Fruit fly (Drosophila melanogaster): ENCODE data around the gene gammaSnap2.

Gene gammaSnap2

DNA sequence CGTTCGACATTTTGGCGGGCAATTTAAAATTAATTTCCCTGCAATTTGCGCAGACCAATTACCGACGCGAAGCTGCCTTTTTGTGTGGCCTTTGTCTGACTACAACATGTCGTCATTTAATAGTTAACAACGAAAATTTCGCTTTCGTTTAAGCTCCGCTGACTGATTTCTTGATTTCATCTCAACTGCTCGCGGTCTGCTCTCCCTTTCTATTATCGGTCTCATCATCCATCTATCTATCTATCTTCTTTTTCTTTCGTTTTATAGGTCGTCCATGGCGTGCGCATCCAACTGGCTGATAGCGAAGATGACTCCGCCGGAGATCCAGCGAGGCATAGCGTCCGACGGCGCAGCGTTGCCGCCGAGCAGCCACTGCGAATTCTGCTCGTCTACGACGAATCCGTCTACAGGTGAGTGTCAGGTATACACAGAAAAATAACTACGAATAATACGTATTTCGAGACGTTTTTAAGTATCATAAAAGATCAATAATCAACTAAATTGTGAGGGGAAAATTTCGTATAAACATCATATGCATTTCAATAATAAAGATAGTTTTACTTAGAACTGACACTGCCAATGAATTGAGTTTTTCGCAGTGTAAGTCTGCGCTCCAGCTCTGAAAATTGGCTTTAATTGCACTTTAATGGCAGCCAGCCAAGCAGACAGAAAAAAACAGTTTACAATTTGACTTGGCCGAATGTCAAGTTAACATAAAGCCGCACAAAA lies 32.9 kb upstream of the gammaSnap2 start (continued):
- 0 out of 4 replicates have a peak, but pooled peaks have one; percentile 8 for TF ChIP-seq chinmo (GFP tag; IDR thresholded peaks at IDR 0.05; ENCODE audit: partially characterized antibody)
- TF ChIP-seq H2.0 (GFP tag; IDR thresholded peaks at IDR 0.05) = peak; percentile 58
- TF ChIP-seq hkb (optimal IDR thresholded peaks at IDR 0.05) = no peak
- TF ChIP-seq hkb (GFP tag; IDR thresholded peaks at IDR 0.05) = peak; percentile 63
- TF ChIP-seq zf30C (GFP tag; optimal IDR thresholded peaks at IDR 0.05) = no peak
- TF ChIP-seq CG1603 (tag; optimal IDR thresholded peaks at IDR 0.05) = peak; percentile 65
- TF ChIP-seq gem (tag; optimal IDR thresholded peaks at IDR 0.05) = peak; percentile 65
- no peak for TF ChIP-seq CG9817 (tag; optimal IDR thresholded peaks at IDR 0.05)
- TF ChIP-seq Adf1 (GFP tag; IDR thresholded peaks at IDR 0.05) = no peak
- TF ChIP-seq Lim3 (GFP tag; IDR thresholded peaks at IDR 0.05) = no peak
- no peak for TF ChIP-seq Hr51 (GFP tag; optimal IDR thresholded peaks at IDR 0.05)
- TF ChIP-seq ro (GFP tag; IDR thresholded peaks at IDR 0.05) = no peak
- TF ChIP-seq grn (GFP tag; optimal IDR thresholded peaks at IDR 0.05) = peak; percentile 23
- TF ChIP-seq CG4820 (GFP tag; optimal IDR thresholded peaks at IDR 0.05) = no peak
- no peak for TF ChIP-seq prd (optimal IDR thresholded peaks at IDR 0.05)
- peak; percentile 67 for TF ChIP-seq prd (GFP tag; IDR thresholded peaks at IDR 0.05)
- TF ChIP-seq Sry-δ (GFP tag; optimal IDR thresholded peaks at IDR 0.05) = no peak
- TF ChIP-seq CG11247 (GFP tag; IDR thresholded peaks at IDR 0.05) = no peak
- no peak for TF ChIP-seq Six4 (GFP tag; optimal IDR thresholded peaks at IDR 0.05)
- no peak for TF ChIP-seq CG11560 (tag; IDR thresholded peaks at IDR 0.05)
- TF ChIP-seq chif (GFP tag; optimal IDR thresholded peaks at IDR 0.05) = no peak
- TF ChIP-seq PHDP (tag; optimal IDR thresholded peaks at IDR 0.05) = peak; percentile 13
- TF ChIP-seq TFAM (GFP tag; optimal IDR thresholded peaks at IDR 0.05) = no peak
- TF ChIP-seq CG15269 (tag; optimal IDR thresholded peaks at IDR 0.05) = peak; percentile 62
- TF ChIP-seq Mrtf (GFP tag; IDR thresholded peaks at IDR 0.05) = 0 out of 3 replicates have a peak, but pooled peaks have one; percentile 32
- no peak for TF ChIP-seq CG1602 (GFP tag; optimal IDR thresholded peaks at IDR 0.05)
- TF ChIP-seq Hey (tag; optimal IDR thresholded peaks at IDR 0.05) = no peak
- TF ChIP-seq vvl (GFP tag; IDR thresholded peaks at IDR 0.05) = peak; percentile 22; the same call in 1 of the 2 replicates
- TF ChIP-seq hth (optimal IDR thresholded peaks at IDR 0.05) = no peak
- no peak for TF ChIP-seq kay (GFP tag; optimal IDR thresholded peaks at IDR 0.05)
- TF ChIP-seq ATbp (GFP tag; optimal IDR thresholded peaks at IDR 0.05) = no peak
- TF ChIP-seq E2f1 (GFP tag; IDR thresholded peaks at IDR 0.05) = peak; percentile 31; the same call in 1 of the 2 replicates
- no peak for TF ChIP-seq unc-4 (GFP tag; IDR thresholded peaks at IDR 0.05; ENCODE audit: partially characterized antibody)
- no peak for TF ChIP-seq Deaf1 (tag; optimal IDR thresholded peaks at IDR 0.05)
- no peak for TF ChIP-seq CG11504 (tag; optimal IDR thresholded peaks at IDR 0.05)
- peak; percentile 71 for TF ChIP-seq dmrt99B (tag; optimal IDR thresholded peaks at IDR 0.05)
- no peak for TF ChIP-seq Nf-YB (GFP tag; optimal IDR thresholded peaks at IDR 0.05)
- TF ChIP-seq pros (GFP tag; optimal IDR thresholded peaks at IDR 0.05) = no peak
- TF ChIP-seq Oaz (GFP tag; IDR thresholded peaks at IDR 0.05) = peak; percentile 23; the same call in 1 of the 2 replicates
- peak; percentile 0 for TF ChIP-seq CG3281 (GFP tag; optimal IDR thresholded peaks at IDR 0.05)
- TF ChIP-seq nerfin-1 (tag; optimal IDR thresholded peaks at IDR 0.05) = no peak
- TF ChIP-seq CoRest (tag; optimal IDR thresholded peaks at IDR 0.05) = peak; percentile 28
- TF ChIP-seq gcm (GFP tag; optimal IDR thresholded peaks at IDR 0.05) = no peak
- TF ChIP-seq CG14710 (tag; optimal IDR thresholded peaks at IDR 0.05) = no peak
- no peak for TF ChIP-seq gt (GFP tag; IDR thresholded peaks at IDR 0.05)
- TF ChIP-seq Jarid2 (GFP tag; optimal IDR thresholded peaks at IDR 0.05) = no peak
- TF ChIP-seq CG12942 (GFP tag; optimal IDR thresholded peaks at IDR 0.05) = no peak
- TF ChIP-seq Atf6 (GFP tag; IDR thresholded peaks at IDR 0.05) = peak; percentile 33; the same call in 1 of the 2 replicates
- peak; percentile 26 for TF ChIP-seq run (tag; optimal IDR thresholded peaks at IDR 0.05)
- TF ChIP-seq CG16813 (GFP tag; IDR thresholded peaks at IDR 0.05; ENCODE audit: partially characterized antibody) = no peak

Measured in whole organism, embryonic.